Worm (Caenorhabditis elegans): ENCODE data around the gene ttbk-8.2.

The ttbk-8.2 gene

DNA sequence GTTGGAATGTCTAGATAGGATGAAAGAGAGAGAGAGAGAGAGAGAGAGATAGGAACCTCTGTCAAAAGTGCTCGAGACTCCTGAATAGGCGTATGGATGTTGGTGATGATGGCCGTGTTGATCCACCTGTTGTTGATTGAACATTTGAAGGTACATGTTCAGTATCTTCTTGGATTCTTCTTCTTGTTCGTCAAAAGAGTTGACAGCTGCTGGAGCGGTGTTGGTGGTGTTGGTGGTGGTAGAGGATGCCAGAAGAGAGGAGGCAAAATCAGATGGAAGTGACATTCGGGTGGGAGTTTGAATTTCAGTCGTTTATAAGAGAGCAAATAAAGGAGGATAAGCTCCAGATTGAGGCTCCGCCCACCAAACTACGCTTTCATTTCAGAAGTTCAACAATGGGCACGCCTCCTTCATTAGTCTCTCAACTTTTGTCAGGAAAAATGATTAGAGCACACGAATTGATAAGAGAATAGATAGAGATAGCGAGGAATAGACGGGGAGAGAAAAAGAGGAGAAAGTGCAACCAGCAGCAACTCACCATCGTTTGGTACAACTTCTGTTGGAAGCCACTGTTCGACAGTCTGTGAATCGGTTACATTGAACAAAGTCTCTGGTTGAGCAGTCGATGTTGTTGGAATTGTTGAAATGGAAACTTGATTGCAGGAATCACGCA lies 21.2 kb downstream of the ttbk-8.2 start:
- TF ChIP-seq eor-1 (tag; optimal IDR thresholded peaks at IDR 0.05): no peak
- TF ChIP-seq ZK546.5 (tag; optimal IDR thresholded peaks at IDR 0.05): no peak
- TF ChIP-seq nhr-67 (tag; optimal IDR thresholded peaks at IDR 0.05): no peak
- no peak for TF ChIP-seq fkh-10 (GFP tag; optimal IDR thresholded peaks at IDR 0.05)
- peak; percentile 63 for TF ChIP-seq elt-2 (tag; optimal IDR thresholded peaks at IDR 0.05)
- no peak for TF ChIP-seq pha-4 (tag; optimal IDR thresholded peaks at IDR 0.05)
- no peak for TF ChIP-seq nfya-1 (tag; optimal IDR thresholded peaks at IDR 0.05; ENCODE audit: insufficient read depth)
- TF ChIP-seq ama-1 (optimal IDR thresholded peaks at IDR 0.05): peak; percentile 8
- TF ChIP-seq nhr-77 (tag; optimal IDR thresholded peaks at IDR 0.05): no peak
- no peak for TF ChIP-seq skn-1 (tag; optimal IDR thresholded peaks at IDR 0.05)
- no peak for TF ChIP-seq ztf-11 (tag; optimal IDR thresholded peaks at IDR 0.05)
- no peak for TF ChIP-seq unc-62 (GFP tag; optimal IDR thresholded peaks at IDR 0.05)
- TF ChIP-seq snpc-4 (tag; optimal IDR thresholded peaks at IDR 0.05): no peak
- TF ChIP-seq pqm-1 (tag; optimal IDR thresholded peaks at IDR 0.05): peak; percentile 50
- no peak for TF ChIP-seq egl-27 (tag; optimal IDR thresholded peaks at IDR 0.05)

DNA sequence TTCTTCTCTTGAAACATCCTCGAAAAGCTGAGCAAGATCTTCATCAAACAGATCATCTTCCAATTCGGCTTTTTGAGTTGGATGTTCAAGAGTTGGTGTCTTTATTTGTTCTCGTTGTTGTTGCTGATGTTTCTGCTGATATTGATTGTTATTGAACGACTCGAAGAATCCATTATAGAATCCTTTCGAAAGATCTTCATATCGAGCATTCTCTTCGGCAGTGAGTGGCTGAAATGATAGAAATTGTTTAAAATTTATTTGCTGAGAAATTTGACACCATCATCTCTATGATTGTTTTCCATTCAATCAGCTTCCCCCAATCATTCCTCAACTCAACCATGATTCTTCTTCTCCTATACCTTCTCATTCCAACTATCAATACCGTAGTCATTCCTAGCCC lies 21.9 kb downstream of the ttbk-8.2 start, which contains the start of gene clec-178:
Gene clec-178 (plus strand): TSS at position 301 of the 400 bp plus-strand sequence.
- TF ChIP-seq egl-5 (tag; optimal IDR thresholded peaks at IDR 0.05) (no peak), jun-1 (tag; optimal IDR thresholded peaks at IDR 0.05) (no peak), nhr-237 (tag; optimal IDR thresholded peaks at IDR 0.05) (no peak), ama-1 (optimal IDR thresholded peaks at IDR 0.05) (no peak), lin-15B (tag; optimal IDR thresholded peaks at IDR 0.05) (no peak), unc-39 (tag; optimal IDR thresholded peaks at IDR 0.05) (no peak), zag-1 (tag; optimal IDR thresholded peaks at IDR 0.05) (no peak), eor-1 (tag; optimal IDR thresholded peaks at IDR 0.05) (no peak), sea-2 (GFP tag; optimal IDR thresholded peaks at IDR 0.05) (no peak), nfya-1 (tag; optimal IDR thresholded peaks at IDR 0.05; ENCODE audit: insufficient read depth) (no peak)

DNA sequence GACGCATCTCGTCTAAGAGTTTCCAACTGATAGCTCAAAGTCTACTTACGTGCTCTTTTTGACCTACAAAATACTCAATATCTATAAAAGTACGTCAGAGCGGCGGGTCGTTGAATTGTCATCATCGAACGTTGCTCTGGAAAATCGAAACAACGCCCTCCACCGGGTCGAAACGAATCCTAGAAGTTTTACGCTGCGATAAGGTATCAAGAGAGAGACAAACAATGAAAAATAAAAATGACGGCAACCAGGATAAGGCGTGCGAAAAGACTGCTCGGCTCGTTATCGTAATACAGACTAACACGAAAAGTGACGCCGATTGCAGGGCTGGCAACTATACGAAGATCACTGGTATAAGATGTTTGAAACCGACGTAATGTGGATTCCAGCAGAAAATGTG lies 22.5 kb downstream of the ttbk-8.2 start:
- TF ChIP-seq lin-39 (tag; optimal IDR thresholded peaks at IDR 0.05) (no peak), elt-2 (tag; optimal IDR thresholded peaks at IDR 0.05) (peak; percentile 92), pqm-1 (tag; optimal IDR thresholded peaks at IDR 0.05) (peak; percentile 64), jun-1 (tag; optimal IDR thresholded peaks at IDR 0.05) (peak; percentile 71)

DNA sequence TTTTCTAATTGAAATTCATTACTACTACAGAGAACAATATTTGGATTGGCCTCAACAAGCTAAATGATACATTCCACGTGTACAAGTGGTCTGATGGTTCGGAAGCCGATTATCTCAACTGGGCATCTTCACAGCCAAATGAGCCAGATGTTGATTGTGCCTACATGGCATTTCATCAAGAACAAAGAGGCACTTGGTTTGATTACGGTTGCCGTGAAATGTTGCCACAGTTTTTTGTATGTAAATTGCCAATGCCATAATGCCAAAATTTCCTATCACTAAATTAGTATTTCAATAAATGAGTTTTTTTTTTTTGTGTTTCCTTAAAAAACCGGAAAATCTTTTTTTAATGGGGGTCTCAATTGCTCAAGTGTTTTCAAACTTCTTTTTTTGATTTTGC lies 23.0 kb downstream of the ttbk-8.2 start:
- TF ChIP-seq snpc-4 (tag; optimal IDR thresholded peaks at IDR 0.05) (no peak), zag-1 (tag; optimal IDR thresholded peaks at IDR 0.05) (no peak), lin-15B (tag; optimal IDR thresholded peaks at IDR 0.05) (no peak), nhr-23 (tag; optimal IDR thresholded peaks at IDR 0.05) (no peak), ZK546.5 (tag; optimal IDR thresholded peaks at IDR 0.05) (no peak), elt-1 (tag; optimal IDR thresholded peaks at IDR 0.05) (no peak), lsy-12 (tag; optimal IDR thresholded peaks at IDR 0.05) (no peak), ceh-16 (tag; optimal IDR thresholded peaks at IDR 0.05) (no peak), pqm-1 (tag; optimal IDR thresholded peaks at IDR 0.05) (no peak), ceh-28 (tag; optimal IDR thresholded peaks at IDR 0.05) (no peak), pha-4 (tag; optimal IDR thresholded peaks at IDR 0.05) (no peak), ceh-82 (tag; optimal IDR thresholded peaks at IDR 0.05) (no peak), ceh-9 (tag; optimal IDR thresholded peaks at IDR 0.05) (no peak), tbx-2 (tag; optimal IDR thresholded peaks at IDR 0.05) (no peak), nhr-76 (tag; optimal IDR thresholded peaks at IDR 0.05) (no peak), nhr-43 (tag; optimal IDR thresholded peaks at IDR 0.05; ENCODE audit: poor library complexity, severe bottlenecking) (no peak), mdl-1 (tag; optimal IDR thresholded peaks at IDR 0.05) (no peak), nhr-28 (tag; optimal IDR thresholded peaks at IDR 0.05) (no peak)

DNA sequence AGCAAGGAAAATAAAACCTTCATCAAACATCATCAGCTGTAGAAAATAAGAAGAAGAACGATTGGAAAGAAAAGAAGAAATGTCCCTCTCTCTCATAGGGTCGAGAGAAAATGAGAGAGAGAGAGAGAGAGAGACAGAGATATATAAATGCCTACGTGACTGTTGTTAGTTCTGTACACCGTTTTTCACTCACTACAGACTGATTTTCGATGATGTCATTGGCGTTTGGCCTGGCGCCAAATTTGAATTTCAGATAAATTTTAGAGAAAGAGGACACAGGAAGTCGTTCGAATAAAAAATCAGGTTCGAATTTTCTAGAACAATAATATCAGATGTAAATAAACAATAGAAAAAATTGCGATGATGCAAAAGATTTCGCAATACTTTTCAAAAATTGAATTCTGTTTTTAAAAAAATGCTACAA lies 24.2 kb downstream of the ttbk-8.2 start:
- TF ChIP-seq elt-3 (tag; optimal IDR thresholded peaks at IDR 0.05): peak in 1 of 3 experiments; percentile 5
- TF ChIP-seq egl-27 (tag; optimal IDR thresholded peaks at IDR 0.05): peak; percentile 29
- no peak for TF ChIP-seq unc-39 (tag; optimal IDR thresholded peaks at IDR 0.05)
- TF ChIP-seq lsy-12 (tag; optimal IDR thresholded peaks at IDR 0.05): peak; percentile 36
- peak; percentile 87 for TF ChIP-seq nhr-43 (tag; optimal IDR thresholded peaks at IDR 0.05; ENCODE audit: poor library complexity, severe bottlenecking)
- no peak for TF ChIP-seq ceh-82 (tag; optimal IDR thresholded peaks at IDR 0.05)
- TF ChIP-seq nhr-12 (tag; optimal IDR thresholded peaks at IDR 0.05): no peak
- TF ChIP-seq unc-62 (GFP tag; optimal IDR thresholded peaks at IDR 0.05): no peak
- peak; percentile 94 for TF ChIP-seq lin-15B (tag; optimal IDR thresholded peaks at IDR 0.05)
- TF ChIP-seq eor-1 (tag; optimal IDR thresholded peaks at IDR 0.05): no peak
- no peak for TF ChIP-seq nhr-76 (tag; optimal IDR thresholded peaks at IDR 0.05)
- no peak for TF ChIP-seq ceh-28 (tag; optimal IDR thresholded peaks at IDR 0.05)
- TF ChIP-seq nhr-25 (tag; optimal IDR thresholded peaks at IDR 0.05): peak; percentile 84
- no peak for TF ChIP-seq nhr-237 (tag; optimal IDR thresholded peaks at IDR 0.05)
- TF ChIP-seq aly-2 (tag; optimal IDR thresholded peaks at IDR 0.05): no peak
- TF ChIP-seq pha-4 (tag; optimal IDR thresholded peaks at IDR 0.05): peak; percentile 24
- TF ChIP-seq fkh-10 (GFP tag; optimal IDR thresholded peaks at IDR 0.05): no peak
- no peak for TF ChIP-seq elt-1 (tag; optimal IDR thresholded peaks at IDR 0.05)
- peak; percentile 51 for TF ChIP-seq elt-2 (tag; optimal IDR thresholded peaks at IDR 0.05)
- TF ChIP-seq nhr-28 (tag; optimal IDR thresholded peaks at IDR 0.05): no peak
- TF ChIP-seq zag-1 (tag; optimal IDR thresholded peaks at IDR 0.05): no peak
- TF ChIP-seq snpc-4 (tag; optimal IDR thresholded peaks at IDR 0.05): no peak
- TF ChIP-seq mdl-1 (tag; optimal IDR thresholded peaks at IDR 0.05): no peak
- TF ChIP-seq fkh-2 (tag; optimal IDR thresholded peaks at IDR 0.05): no peak
- TF ChIP-seq tbx-2 (tag; optimal IDR thresholded peaks at IDR 0.05): no peak
- TF ChIP-seq sea-2 (GFP tag; optimal IDR thresholded peaks at IDR 0.05): no peak
- TF ChIP-seq lin-39 (tag; optimal IDR thresholded peaks at IDR 0.05): no peak

All from whole organism, L3 larva.